Worm (Caenorhabditis elegans) whole organism, L4 larva: ENCODE data around the gene Y49F6B.8.

ENCODE experiments used
- F10B5.3 ChIP-seq: sonication (generic microtip); optimal IDR thresholded peaks from 2 replicates; lab custom pipeline; 2016; ENCODE audit warnings: mild to moderate bottlenecking, missing genetic modification characterization, missing compliant biosample characterization
- F26F4.8 ChIP-seq: fragments of 200-800 bp; sonication (Bioruptor generic); conservative IDR thresholded peaks from 2 replicates; pipeline ENCODE4 v1.3.6; 2022; ENCODE audit warnings: missing genetic modification characterization, missing compliant biosample characterization
- F44E2.7 ChIP-seq: fragments of 200-800 bp; sonication (Bioruptor generic); IDR thresholded peaks from 2 replicates; pipeline ENCODE4 v2.1.2; 2022; ENCODE audit warnings: missing genetic modification characterization, missing compliant biosample characterization
- T20F7.1 ChIP-seq: fragments of 200-800 bp; sonication (Bioruptor generic); optimal IDR thresholded peaks from 2 replicates; lab custom pipeline; 2018; ENCODE audit warnings: mild to moderate bottlenecking, missing genetic modification characterization, missing compliant biosample characterization
- Y5F2A.4 ChIP-seq: fragments of 200-800 bp; sonication (Bioruptor generic); optimal IDR thresholded peaks from 2 replicates; lab custom pipeline; 2018; ENCODE audit warnings: mild to moderate bottlenecking, missing genetic modification characterization, missing compliant biosample characterization
- aha-1 ChIP-seq: fragments of 150-350 bp; peaks from one replicate; lab custom pipeline; 2014; ENCODE audit warnings: missing biosample characterization, missing genetic modification characterization
- aly-2 ChIP-seq: sonication (generic microtip); optimal IDR thresholded peaks from 2 replicates; lab custom pipeline; 2018; ENCODE audit warnings: missing biosample characterization, missing genetic modification characterization
- arid-1 ChIP-seq: fragments of 200-800 bp; sonication (Bioruptor generic); conservative IDR thresholded peaks from 2 replicates; pipeline ENCODE4 v1.3.6; 2022; ENCODE audit warnings: missing genetic modification reagents, missing genetic modification characterization, missing compliant biosample characterization
- attf-4 ChIP-seq: sonication (generic microtip); optimal IDR thresholded peaks from 3 replicates; lab custom pipeline; 2017; ENCODE audit warnings: missing biosample characterization, missing genetic modification characterization
- ceh-20 ChIP-seq: fragments of 200-800 bp; sonication (Bioruptor generic); IDR thresholded peaks from 2 replicates; pipeline ENCODE4 v1.3.6; 2022; ENCODE audit warnings: missing genetic modification reagents, missing genetic modification characterization, missing compliant biosample characterization
- ceh-44 ChIP-seq: fragments of 200-800 bp; sonication (Bioruptor generic); IDR thresholded peaks from 2 replicates; pipeline ENCODE4 v1.3.6; 2022; ENCODE audit warnings: missing genetic modification reagents, missing genetic modification characterization, missing compliant biosample characterization
- ceh-62 ChIP-seq: sonication (generic microtip); optimal IDR thresholded peaks from 2 replicates; lab custom pipeline; 2017; ENCODE audit warnings: missing biosample characterization, missing genetic modification characterization
- ces-1 ChIP-seq: fragments of 150-350 bp; sonication (generic microtip); optimal IDR thresholded peaks from 4 replicates; lab custom pipeline; 2014; ENCODE audit warnings: missing biosample characterization, missing genetic modification reagents, missing genetic modification characterization
- daf-12 ChIP-seq: fragments of 150-350 bp; optimal IDR thresholded peaks from 2 replicates; lab custom pipeline; 2014; ENCODE audit warnings: missing biosample characterization, missing genetic modification reagents, missing genetic modification characterization
- daf-16 ChIP-seq, 3 experiments: sonication (generic microtip); optimal IDR thresholded peaks; 2 replicates each; lab custom pipeline; 2016 to 2017; ENCODE audit warnings: missing genetic modification characterization in 3 of 3, missing genetic modification reagents in 3 of 3, mild to moderate bottlenecking in 2 of 3, missing compliant biosample characterization in 2 of 3, missing biosample characterization in 1 of 3, moderate library complexity in 1 of 3
- duxl-1 ChIP-seq: sonication (generic microtip); optimal IDR thresholded peaks from 2 replicates; lab custom pipeline; 2016; ENCODE audit warnings: mild to moderate bottlenecking, missing genetic modification characterization, moderate library complexity, missing compliant biosample characterization; ENCODE audit not compliant: poor library complexity
- egl-27 ChIP-seq: sonication (generic microtip); optimal IDR thresholded peaks from 3 replicates; lab custom pipeline; 2017; ENCODE audit warnings: missing biosample characterization, missing genetic modification reagents, missing genetic modification characterization
- fos-1 ChIP-seq: fragments of 150-350 bp; optimal IDR thresholded peaks from 2 replicates; lab custom pipeline; 2014; ENCODE audit warnings: missing biosample characterization, missing genetic modification characterization
- hlh-30 ChIP-seq: sonication (generic microtip); optimal IDR thresholded peaks from 2 replicates; lab custom pipeline; 2017; ENCODE audit warnings: antibody characterized with exemption, mild to moderate bottlenecking, missing genetic modification characterization, missing compliant biosample characterization; ENCODE audit not compliant: insufficient read depth
- hmg-1.1 ChIP-seq: fragments of 200-800 bp; sonication (Bioruptor generic); IDR thresholded peaks from 2 replicates; pipeline ENCODE4 v1.3.6; 2022; ENCODE audit warnings: missing genetic modification reagents, missing genetic modification characterization, missing compliant biosample characterization
- lin-13 ChIP-seq: fragments of 150-350 bp; optimal IDR thresholded peaks from 2 replicates; lab custom pipeline; 2014; ENCODE audit warnings: missing biosample characterization, missing genetic modification reagents, missing genetic modification characterization
- lin-15B ChIP-seq: fragments of 150-350 bp; sonication (generic microtip); optimal IDR thresholded peaks from 3 replicates; lab custom pipeline; 2014; ENCODE audit warnings: missing biosample characterization, missing genetic modification characterization
- lin-29 ChIP-seq: fragments of 200-800 bp; sonication (Bioruptor generic); IDR thresholded peaks from 2 replicates; pipeline ENCODE4 v1.3.6; 2022; ENCODE audit warnings: missing genetic modification reagents, missing genetic modification characterization, missing compliant biosample characterization
- lin-38 ChIP-seq: fragments of 200-800 bp; sonication (Bioruptor generic); IDR thresholded peaks from 2 replicates; pipeline ENCODE4 v1.3.6; 2022; ENCODE audit warnings: missing genetic modification reagents, missing genetic modification characterization, missing compliant biosample characterization
- madf-5 ChIP-seq, 2 experiments: fragments of 200-800 bp; sonication (Bioruptor generic); IDR thresholded peaks; 2 replicates each; pipeline ENCODE4 v1.3.6; 2022; ENCODE audit warnings: missing compliant biosample characterization in 2 of 2, missing genetic modification characterization in 2 of 2
- mes-2 ChIP-seq: sonication (generic microtip); optimal IDR thresholded peaks from 2 replicates; lab custom pipeline; 2016; ENCODE audit warnings: missing genotype, mild to moderate bottlenecking, missing genetic modification characterization, missing compliant biosample characterization; ENCODE audit not compliant: poor library complexity, severe bottlenecking
- mxl-2 ChIP-seq: fragments of 200-800 bp; sonication (Bioruptor generic); conservative IDR thresholded peaks from 2 replicates; pipeline ENCODE4 v1.3.6; 2022; ENCODE audit warnings: missing genetic modification reagents, missing genetic modification characterization, missing compliant biosample characterization
- mxl-3 ChIP-seq: fragments of 200-800 bp; sonication (Bioruptor generic); optimal IDR thresholded peaks from 2 replicates; lab custom pipeline; 2018; ENCODE audit warnings: mild to moderate bottlenecking, missing genetic modification characterization, missing compliant biosample characterization
- nhr-237 ChIP-seq: sonication (generic microtip); optimal IDR thresholded peaks from 2 replicates; lab custom pipeline; 2017; ENCODE audit warnings: missing biosample characterization, missing genetic modification characterization
- nhr-25 ChIP-seq: sonication (generic microtip); optimal IDR thresholded peaks from 2 replicates; lab custom pipeline; 2017; ENCODE audit warnings: missing genetic modification characterization, mild to moderate bottlenecking, missing compliant biosample characterization, antibody characterized with exemption, moderate library complexity, borderline replicate concordance; ENCODE audit not compliant: insufficient read depth
- nhr-28 ChIP-seq: fragments of 150-350 bp; optimal IDR thresholded peaks from 2 replicates; lab custom pipeline; 2014; ENCODE audit warnings: missing biosample characterization, missing genetic modification characterization
- nhr-76 ChIP-seq: fragments of 150-350 bp; optimal IDR thresholded peaks from 2 replicates; lab custom pipeline; 2014; ENCODE audit warnings: missing biosample characterization, missing genetic modification characterization
- nhr-77 ChIP-seq: fragments of 150-350 bp; optimal IDR thresholded peaks from 2 replicates; lab custom pipeline; 2014; ENCODE audit warnings: missing biosample characterization, missing genetic modification characterization
- pha-4 ChIP-seq, 2 experiments: fragments of 150-350 bp in 1 of 2; fragments of 200-800 bp in 1 of 2; sonication (Bioruptor generic) in 1 of 2; IDR thresholded peaks in 1 of 2; optimal IDR thresholded peaks in 1 of 2; 2 replicates each; pipeline versions ENCODE4 v1.3.6 to Lab custom; 2014 to 2022; ENCODE audit warnings: missing genetic modification characterization in 2 of 2, missing genetic modification reagents in 2 of 2, missing biosample characterization in 1 of 2, missing compliant biosample characterization in 1 of 2
- php-3 ChIP-seq: fragments of 200-800 bp; sonication (Bioruptor generic); IDR thresholded peaks from 2 replicates; pipeline ENCODE4 v1.3.6; 2022; ENCODE audit warnings: missing genetic modification reagents, missing genetic modification characterization, missing compliant biosample characterization
- rbr-2 ChIP-seq: sonication (generic microtip); optimal IDR thresholded peaks from 2 replicates; lab custom pipeline; 2016; ENCODE audit warnings: missing genotype, missing genetic modification characterization, missing compliant biosample characterization
- saeg-2 ChIP-seq: fragments of 200-800 bp; sonication (Bioruptor generic); IDR thresholded peaks from 2 replicates; pipeline ENCODE4 v1.3.6; 2022; ENCODE audit warnings: missing genetic modification reagents, missing genetic modification characterization, missing compliant biosample characterization
- sdz-12 ChIP-seq: fragments of 200-800 bp; sonication (Bioruptor generic); optimal IDR thresholded peaks from 2 replicates; lab custom pipeline; 2018; ENCODE audit warnings: mild to moderate bottlenecking, missing genetic modification characterization, missing compliant biosample characterization
- snpc-1.2 ChIP-seq: fragments of 200-800 bp; sonication (Bioruptor generic); IDR thresholded peaks from 2 replicates; pipeline ENCODE4 v1.3.6; 2022; ENCODE audit warnings: missing genetic modification reagents, missing genetic modification characterization, missing compliant biosample characterization
- snpc-4 ChIP-seq: fragments of 150-350 bp; optimal IDR thresholded peaks from 2 replicates; lab custom pipeline; 2014; ENCODE audit warnings: missing biosample characterization, missing genetic modification characterization
- unc-39 ChIP-seq: sonication (generic microtip); optimal IDR thresholded peaks from 2 replicates; lab custom pipeline; 2017; ENCODE audit warnings: missing biosample characterization, missing genetic modification characterization
- unc-62 ChIP-seq, 3 experiments: fragments of 150-350 bp in 1 of 3; sonication (generic microtip); optimal IDR thresholded peaks in 2 of 3; peaks in 1 of 3; 1 replicate in 1 of 3; 2 replicates in 2 of 3; lab custom pipeline; 2014 to 2017; ENCODE audit warnings: missing biosample characterization in 3 of 3, missing genetic modification characterization in 3 of 3, missing genetic modification reagents in 3 of 3, missing genotype in 1 of 3
- vab-7 ChIP-seq: fragments of 200-800 bp; sonication (Bioruptor generic); IDR thresholded peaks from 2 replicates; pipeline ENCODE4 v1.3.6; 2022; ENCODE audit warnings: missing genetic modification reagents, missing genetic modification characterization, missing compliant biosample characterization
- zag-1 ChIP-seq: fragments of 150-350 bp; optimal IDR thresholded peaks from 2 replicates; lab custom pipeline; 2014; ENCODE audit warnings: missing biosample characterization, missing genetic modification characterization
- zfp-2 ChIP-seq: sonication (generic microtip); optimal IDR thresholded peaks from 2 replicates; lab custom pipeline; 2016; ENCODE audit warnings: mild to moderate bottlenecking, missing genetic modification characterization, missing compliant biosample characterization
- zip-11 ChIP-seq: fragments of 200-800 bp; sonication (Bioruptor generic); IDR thresholded peaks from 2 replicates; pipeline ENCODE4 v1.3.6; 2022; ENCODE audit warnings: missing genetic modification characterization, missing compliant biosample characterization

Y49F6B.8 gene

ce11 chrII:3520988-3521850, 39.7 kb upstream of the Y49F6B.8 start, which contains the start of gene W09G10.9 (continued):
- TF ChIP-seq fos-1 (tag; lab: Kevin White, UChicago) (no peak), nhr-76 (tag; lab: Kevin White, UChicago) (no peak), mxl-3 (GFP tag; lab: Kevin White, UChicago) (peak; percentile 15), madf-5 (GFP tag; IDR thresholded peaks at IDR 0.05; lab: Robert Waterston, UW) (no peak), egl-27 (tag; lab: Kevin White, UChicago) (no peak), sdz-12 (GFP tag; lab: Kevin White, UChicago) (peak; percentile 14), mxl-2 (no peak; the same call in 1 of the 2 replicates), nhr-25 (tag; lab: Kevin White, UChicago) (no peak), aha-1 (peak; percentile 44), lin-38 (GFP tag; lab: Robert Waterston, UW) (peak; percentile 95), F10B5.3 (no peak), daf-16 (GFP tag; optimal IDR thresholded peaks at IDR 0.05; lab: Kevin White, UChicago) (peak in 1 of 2 experiments; percentile 29), daf-16 (tag; optimal IDR thresholded peaks at IDR 0.05; lab: Kevin White, UChicago) (peak; percentile 54), snpc-4 (tag; lab: Kevin White, UChicago) (no peak), attf-4 (tag; lab: Kevin White, UChicago) (no peak), lin-29 (no peak; the same call in 1 of the 2 replicates), unc-39 (no peak), snpc-1.2 (GFP tag; lab: Robert Waterston, UW) (0 out of 2 replicates have a peak, but pooled peaks have one; percentile 22), arid-1 (GFP tag; lab: Robert Waterston, UW) (peak; percentile 91), vab-7 (GFP tag; lab: Robert Waterston, UW) (peak; percentile 75), saeg-2 (GFP tag; lab: Robert Waterston, UW) (0 out of 2 replicates have a peak, but pooled peaks have one; percentile 53), rbr-2 (tag; lab: Kevin White, UChicago) (peak; percentile 71), F26F4.8 (0 out of 2 replicates have a peak, but pooled peaks have one; percentile 23), ceh-62 (tag; lab: Kevin White, UChicago) (no peak), duxl-1 (tag; lab: Kevin White, UChicago) (peak; percentile 90), daf-12 (tag; lab: Kevin White, UChicago) (no peak), ceh-20 (GFP tag; lab: Robert Waterston, UW) (0 out of 2 replicates have a peak, but pooled peaks have one; percentile 74), hlh-30 (tag; lab: Kevin White, UChicago) (peak; percentile 22), pha-4 (GFP tag; IDR thresholded peaks at IDR 0.05; lab: Robert Waterston, UW) (peak; percentile 90), pha-4 (tag; optimal IDR thresholded peaks at IDR 0.05; lab: Kevin White, UChicago) (no peak), nhr-237 (no peak), ceh-44 (peak; percentile 81), aly-2 (tag; lab: Kevin White, UChicago) (no peak), zfp-2 (peak; percentile 14), nhr-77 (peak; percentile 61), hmg-1.1 (GFP tag; lab: Robert Waterston, UW) (peak; percentile 96), Y5F2A.4 (GFP tag; lab: Kevin White, UChicago) (no peak), T20F7.1 (GFP tag; lab: Kevin White, UChicago) (no peak), zag-1 (tag; lab: Kevin White, UChicago) (no peak), ces-1 (GFP tag; lab: Kevin White, UChicago) (no peak), zip-11 (0 out of 2 replicates have a peak, but pooled peaks have one; percentile 51), unc-62 (GFP tag; optimal IDR thresholded peaks at IDR 0.05 in 1 of 2; lab: Kevin White, UChicago) (peak in 1 of 2 experiments; percentile 66), unc-62 (tag; optimal IDR thresholded peaks at IDR 0.05; lab: Kevin White, UChicago) (no peak), lin-15B (no peak), F44E2.7 (GFP tag; lab: Robert Waterston, UW) (0 out of 2 replicates have a peak, but pooled peaks have one; percentile 37), php-3 (GFP tag; lab: Robert Waterston, UW) (0 out of 2 replicates have a peak, but pooled peaks have one; percentile 42), mes-2 (tag; lab: Kevin White, UChicago) (peak; percentile 85), nhr-28 (peak; percentile 27), lin-13 (peak; percentile 80)
